Worm (Caenorhabditis elegans) whole organism, early embryonic: ENCODE data around the gene F19B2.6.

Source experiments
- B0310.2 ChIP-seq: sonication (generic microtip); optimal IDR thresholded peaks from 2 replicates; lab custom pipeline; 2016; ENCODE audit warnings: mild to moderate bottlenecking, missing genetic modification characterization, missing compliant biosample characterization
- F13C5.2 ChIP-seq: sonication (generic microtip); optimal IDR thresholded peaks from 2 replicates; lab custom pipeline; 2017; ENCODE audit warnings: mild to moderate bottlenecking, missing genetic modification characterization, inconsistent platforms, missing compliant biosample characterization
- aly-1 ChIP-seq: sonication (generic microtip); optimal IDR thresholded peaks from 2 replicates; lab custom pipeline; 2016; ENCODE audit warnings: missing genetic modification characterization, missing compliant biosample characterization
- ama-1 ChIP-seq: fragments of 150-350 bp; optimal IDR thresholded peaks from 2 replicates; lab custom pipeline; 2014
- ceh-13 ChIP-seq: fragments of 200-800 bp; sonication (Bioruptor generic); optimal IDR thresholded peaks from 2 replicates; lab custom pipeline; 2018; ENCODE audit warnings: mild to moderate bottlenecking, missing genetic modification characterization, missing compliant biosample characterization
- ceh-36 ChIP-seq: sonication (generic microtip); optimal IDR thresholded peaks from 2 replicates; lab custom pipeline; 2016; ENCODE audit warnings: missing genetic modification characterization, inconsistent platforms, missing compliant biosample characterization
- ets-7 ChIP-seq: sonication (generic microtip); optimal IDR thresholded peaks from 2 replicates; lab custom pipeline; 2016; ENCODE audit warnings: missing genotype, missing genetic modification characterization, missing compliant biosample characterization
- flt-1 ChIP-seq: fragments of 200-800 bp; sonication (Bioruptor generic); IDR thresholded peaks from 2 replicates; pipeline ENCODE4 v1.3.6; 2022; ENCODE audit warnings: missing genetic modification characterization, missing compliant biosample characterization
- hmbx-1 ChIP-seq: sonication (generic microtip); optimal IDR thresholded peaks from 2 replicates; lab custom pipeline; 2016; ENCODE audit warnings: mild to moderate bottlenecking, missing genetic modification characterization, missing compliant biosample characterization
- hmg-4 ChIP-seq: fragments of 200-800 bp; sonication (Bioruptor generic); optimal IDR thresholded peaks from 2 replicates; lab custom pipeline; 2018; ENCODE audit warnings: mild to moderate bottlenecking, missing genetic modification characterization, missing compliant biosample characterization
- hnd-1 ChIP-seq: sonication (generic microtip); optimal IDR thresholded peaks from 2 replicates; lab custom pipeline; 2016; ENCODE audit warnings: missing genetic modification characterization, missing compliant biosample characterization
- pes-1 ChIP-seq: fragments of 200-800 bp; sonication (Bioruptor generic); IDR thresholded peaks from 2 replicates; pipeline ENCODE4 v1.3.6; 2022; ENCODE audit warnings: missing genetic modification reagents, missing genetic modification characterization, missing compliant biosample characterization
- scrt-1 ChIP-seq: fragments of 200-800 bp; sonication (Bioruptor generic); IDR thresholded peaks from 2 replicates; pipeline ENCODE4 v1.3.6; 2022; ENCODE audit warnings: missing genetic modification characterization, missing compliant biosample characterization
- sea-1 ChIP-seq: fragments of 200-800 bp; sonication (Bioruptor generic); conservative IDR thresholded peaks from 2 replicates; pipeline ENCODE4 v1.3.6; 2022; ENCODE audit warnings: missing genetic modification characterization, missing compliant biosample characterization
- tbx-11 ChIP-seq: fragments of 200-800 bp; sonication (Bioruptor generic); IDR thresholded peaks from 2 replicates; pipeline ENCODE4 v1.3.6; 2022; ENCODE audit warnings: missing genetic modification characterization, missing compliant biosample characterization
- tbx-37 ChIP-seq: fragments of 200-800 bp; sonication (Bioruptor generic); conservative IDR thresholded peaks from 2 replicates; pipeline ENCODE4 v1.3.6; 2022; ENCODE audit warnings: missing genetic modification reagents, missing genetic modification characterization, missing compliant biosample characterization
- tra-4 ChIP-seq: sonication (generic microtip); optimal IDR thresholded peaks from 2 replicates; lab custom pipeline; 2017; ENCODE audit warnings: missing genetic modification characterization, missing compliant biosample characterization

The F19B2.6 gene

DNA sequence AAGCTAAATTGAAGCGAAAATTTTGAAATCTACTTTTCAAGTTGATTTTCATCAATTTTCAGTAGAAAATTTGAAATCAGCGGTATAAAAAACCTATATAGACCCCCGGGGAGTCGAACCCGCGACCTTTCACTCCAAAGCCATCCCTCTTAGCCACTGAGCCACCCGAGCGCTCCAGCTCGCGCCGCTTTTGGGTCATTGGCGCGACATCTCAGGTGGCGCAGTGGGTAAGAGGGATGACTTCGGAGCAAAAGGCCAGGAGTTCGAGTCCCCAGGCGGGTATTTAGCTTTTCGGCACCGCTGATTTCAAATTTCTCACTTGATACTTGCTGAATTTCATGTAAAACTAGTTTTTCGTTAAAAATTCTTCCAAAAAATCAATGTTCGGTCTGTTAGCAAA is 31.7 kb upstream of the F19B2.6 start:
- TF ChIP-seq tra-4 (tag; lab: Kevin White, UChicago) (no peak), B0310.2 (no peak), ceh-36 (tag; lab: Kevin White, UChicago) (no peak), ama-1 (lab: Kevin White, UChicago) (no peak), pes-1 (GFP tag; lab: Robert Waterston, UW) (no peak), ceh-13 (no peak), hmbx-1 (no peak), scrt-1 (GFP tag; lab: Robert Waterston, UW) (no peak)

ce11 chrV:20127543-20127942 is 30.8 kb upstream of the F19B2.6 start:
- TF ChIP-seq pes-1 (GFP tag; lab: Robert Waterston, UW), result peak; percentile 37; the same call in 1 of the 2 replicates
- no peak for TF ChIP-seq B0310.2
- TF ChIP-seq ceh-36 (tag; lab: Kevin White, UChicago), result no peak
- TF ChIP-seq tbx-37 (GFP tag; lab: Robert Waterston, UW), result no peak
- no peak for TF ChIP-seq ets-7 (tag; lab: Kevin White, UChicago)
- TF ChIP-seq aly-1 (tag; lab: Kevin White, UChicago), result no peak
- TF ChIP-seq sea-1, result no peak

DNA sequence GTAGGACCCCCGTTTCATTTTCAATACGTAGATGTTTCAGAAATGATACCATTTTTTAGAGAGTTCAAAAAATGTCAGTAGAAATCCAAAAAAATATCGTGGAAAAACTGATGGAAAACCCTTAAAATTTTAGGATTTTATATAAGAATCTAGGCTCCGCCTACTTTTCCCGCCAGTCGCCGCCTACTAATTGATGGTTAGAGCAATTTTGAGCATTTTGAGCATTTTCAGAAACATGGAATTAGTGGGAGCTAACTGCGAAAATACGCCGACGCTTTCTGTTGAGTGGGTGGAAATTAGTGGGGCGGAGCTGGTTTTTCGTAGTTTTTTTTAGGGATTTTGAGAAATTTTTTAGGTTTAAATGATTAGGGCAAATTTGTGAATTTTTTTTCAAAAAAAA is 25.2 kb upstream of the F19B2.6 start, which contains the start of gene ssu-1:
Gene ssu-1, minus strand, starts transcription at position 101 of the 400 bp plus-strand sequence.
- TF ChIP-seq flt-1 (GFP tag; lab: Robert Waterston, UW), result no peak
- TF ChIP-seq aly-1 (tag; lab: Kevin White, UChicago), result no peak
- TF ChIP-seq hnd-1, result no peak
- TF ChIP-seq ceh-13, result no peak
- no peak for TF ChIP-seq hmg-4 (GFP tag; lab: Kevin White, UChicago)
- no peak for TF ChIP-seq F13C5.2 (tag; lab: Kevin White, UChicago)
- TF ChIP-seq tbx-37 (GFP tag; lab: Robert Waterston, UW), result no peak
- no peak for TF ChIP-seq pes-1 (GFP tag; lab: Robert Waterston, UW)
- no peak for TF ChIP-seq ceh-36 (tag; lab: Kevin White, UChicago)
- no peak for TF ChIP-seq hmbx-1
- TF ChIP-seq tbx-11, result no peak

ce11 chrV:20134797-20135196 is 23.5 kb upstream of the F19B2.6 start:
- TF ChIP-seq pes-1 (GFP tag; lab: Robert Waterston, UW) (no peak), F13C5.2 (tag; lab: Kevin White, UChicago) (no peak), hnd-1 (no peak), sea-1 (no peak), ets-7 (tag; lab: Kevin White, UChicago) (no peak), ceh-13 (no peak)

DNA sequence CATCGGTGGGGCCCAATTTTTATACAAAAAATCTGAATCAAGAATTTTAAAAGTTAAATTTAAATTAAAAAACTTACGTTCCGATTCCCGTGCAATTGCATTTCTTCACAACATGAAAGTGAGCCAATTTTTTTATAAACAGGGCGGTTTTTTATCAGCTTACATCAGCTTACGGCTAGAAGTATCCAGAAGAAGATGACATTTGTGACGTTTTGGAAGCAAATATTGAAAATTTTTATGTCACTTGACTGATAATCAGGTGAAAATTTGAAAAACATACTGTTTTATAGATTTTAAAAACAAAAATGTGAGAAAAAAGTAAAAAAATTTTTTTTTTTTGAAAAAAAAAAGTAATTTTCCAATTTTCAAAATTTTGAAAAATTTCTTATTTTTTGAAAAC is 23.1 kb upstream of the F19B2.6 start, which contains the start of gene Y113G7A.22:
Gene Y113G7A.22, minus strand, starts transcription at position 101 of the 400 bp plus-strand sequence.
- no peak for TF ChIP-seq ets-7 (tag; lab: Kevin White, UChicago)

ce11 chrV:20138407-20139044 is 19.8 kb upstream of the F19B2.6 start, which contains the start of gene Y113G7A.14:
TSS of gene Y113G7A.14 (minus strand) at chrV:20138457.
- TF ChIP-seq tra-4 (tag; lab: Kevin White, UChicago), result no peak
- no peak for TF ChIP-seq aly-1 (tag; lab: Kevin White, UChicago)
- TF ChIP-seq ceh-13, result no peak
- no peak for TF ChIP-seq scrt-1 (GFP tag; lab: Robert Waterston, UW)
- no peak for TF ChIP-seq ceh-36 (tag; lab: Kevin White, UChicago)
- TF ChIP-seq tbx-37 (GFP tag; lab: Robert Waterston, UW), result no peak
- TF ChIP-seq sea-1, result no peak
- no peak for TF ChIP-seq ets-7 (tag; lab: Kevin White, UChicago)
- no peak for TF ChIP-seq hmbx-1
- no peak for TF ChIP-seq pes-1 (GFP tag; lab: Robert Waterston, UW)
- no peak for TF ChIP-seq flt-1 (GFP tag; lab: Robert Waterston, UW)
- TF ChIP-seq B0310.2, result no peak
- TF ChIP-seq F13C5.2 (tag; lab: Kevin White, UChicago), result no peak
- TF ChIP-seq ama-1 (lab: Kevin White, UChicago), result no peak
- no peak for TF ChIP-seq tbx-11
- no peak for TF ChIP-seq hnd-1
- no peak for TF ChIP-seq hmg-4 (GFP tag; lab: Kevin White, UChicago)

DNA sequence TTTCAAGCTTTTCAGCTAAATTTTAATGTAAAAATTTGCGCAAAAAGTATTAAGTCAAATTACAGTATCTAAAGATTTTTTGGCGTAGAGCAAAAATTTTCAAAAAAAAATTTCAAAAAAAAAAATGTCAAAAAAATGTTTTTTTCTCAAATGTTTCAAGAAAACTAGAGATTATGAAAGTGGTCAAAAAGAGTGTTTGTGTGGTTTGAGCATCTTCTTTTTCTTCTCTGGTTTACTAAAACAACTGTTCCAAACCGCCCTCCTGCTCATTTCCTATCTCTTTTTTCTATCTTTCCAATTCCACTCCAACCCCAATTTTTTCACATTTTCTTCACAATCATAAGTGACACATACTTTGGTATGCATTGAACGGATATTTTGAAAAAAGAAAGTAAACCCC is 16.0 kb upstream of the F19B2.6 start, which contains the start of gene Y113G7A.12:
Gene Y113G7A.12, plus strand, starts transcription at position 301 of the 400 bp plus-strand sequence.
- no peak for TF ChIP-seq tbx-37 (GFP tag; lab: Robert Waterston, UW)
- TF ChIP-seq sea-1, result no peak
- no peak for TF ChIP-seq F13C5.2 (tag; lab: Kevin White, UChicago)
- no peak for TF ChIP-seq ceh-13
- no peak for TF ChIP-seq hnd-1
- TF ChIP-seq flt-1 (GFP tag; lab: Robert Waterston, UW), result no peak
- TF ChIP-seq B0310.2, result no peak
- TF ChIP-seq hmbx-1, result no peak
- no peak for TF ChIP-seq aly-1 (tag; lab: Kevin White, UChicago)
- TF ChIP-seq pes-1 (GFP tag; lab: Robert Waterston, UW), result no peak
- no peak for TF ChIP-seq ets-7 (tag; lab: Kevin White, UChicago)
- no peak for TF ChIP-seq tra-4 (tag; lab: Kevin White, UChicago)
- TF ChIP-seq tbx-11, result no peak
- no peak for TF ChIP-seq hmg-4 (GFP tag; lab: Kevin White, UChicago)
- no peak for TF ChIP-seq ceh-36 (tag; lab: Kevin White, UChicago)
- no peak for TF ChIP-seq ama-1 (lab: Kevin White, UChicago)

DNA sequence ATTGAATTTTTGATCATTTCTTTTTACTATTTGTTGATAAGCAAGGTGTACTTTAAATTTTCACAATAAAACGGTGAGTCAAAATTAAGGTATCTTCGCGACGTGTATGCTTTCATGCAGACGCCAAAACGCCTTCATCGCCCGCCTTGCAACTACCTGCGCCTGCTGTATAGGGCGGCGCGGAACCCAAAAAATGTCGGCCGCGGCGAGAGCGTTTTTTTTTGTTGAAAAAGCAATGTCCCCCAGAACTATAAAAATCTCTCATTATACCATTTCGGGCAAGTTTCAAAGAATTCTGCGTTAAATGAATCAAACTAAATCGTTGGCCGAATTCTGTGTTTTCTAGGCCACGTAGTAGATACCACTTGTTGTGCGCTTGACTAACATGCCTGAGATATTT is 14.6 kb upstream of the F19B2.6 start:
- TF ChIP-seq sea-1, result no peak
- TF ChIP-seq flt-1 (GFP tag; lab: Robert Waterston, UW), result no peak
- TF ChIP-seq tbx-37 (GFP tag; lab: Robert Waterston, UW), result no peak
- no peak for TF ChIP-seq ama-1 (lab: Kevin White, UChicago)
- no peak for TF ChIP-seq aly-1 (tag; lab: Kevin White, UChicago)
- no peak for TF ChIP-seq ets-7 (tag; lab: Kevin White, UChicago)
- TF ChIP-seq ceh-13, result no peak
- TF ChIP-seq hmbx-1, result no peak
- no peak for TF ChIP-seq scrt-1 (GFP tag; lab: Robert Waterston, UW)
- TF ChIP-seq tbx-11, result no peak
- TF ChIP-seq tra-4 (tag; lab: Kevin White, UChicago), result no peak
- TF ChIP-seq hnd-1, result no peak
- no peak for TF ChIP-seq hmg-4 (GFP tag; lab: Kevin White, UChicago)
- TF ChIP-seq F13C5.2 (tag; lab: Kevin White, UChicago), result no peak
- TF ChIP-seq pes-1 (GFP tag; lab: Robert Waterston, UW), result no peak
- TF ChIP-seq B0310.2, result no peak
- no peak for TF ChIP-seq ceh-36 (tag; lab: Kevin White, UChicago)
